Fruit fly (Drosophila melanogaster) Kc167 (cell line): Measurements from ENCODE around the gene Pif2.

Source experiments
- Sin3A ChIP-seq: fragments of >200 bp; optimal IDR thresholded peaks from 2 replicates; lab custom pipeline; 2018; ENCODE audit warnings: missing external identifiers
- ttk ChIP-seq: sonication (Bioruptor generic); optimal IDR thresholded peaks from 2 replicates; lab custom pipeline; 2017; ENCODE audit warnings: missing external identifiers

- TF ChIP-seq Sin3A (lab: Kevin White, UChicago): no peak
- TF ChIP-seq ttk (lab: Kevin White, UChicago): no peak
Measured at dm6 chr3R:6527208-6527607, 21.6 kb upstream of the Pif2 start, which contains the start of gene CG15185.
